Fruit fly (Drosophila melanogaster): Measurements from ENCODE around the gene CG12099.

CG12099 gene

DNA sequence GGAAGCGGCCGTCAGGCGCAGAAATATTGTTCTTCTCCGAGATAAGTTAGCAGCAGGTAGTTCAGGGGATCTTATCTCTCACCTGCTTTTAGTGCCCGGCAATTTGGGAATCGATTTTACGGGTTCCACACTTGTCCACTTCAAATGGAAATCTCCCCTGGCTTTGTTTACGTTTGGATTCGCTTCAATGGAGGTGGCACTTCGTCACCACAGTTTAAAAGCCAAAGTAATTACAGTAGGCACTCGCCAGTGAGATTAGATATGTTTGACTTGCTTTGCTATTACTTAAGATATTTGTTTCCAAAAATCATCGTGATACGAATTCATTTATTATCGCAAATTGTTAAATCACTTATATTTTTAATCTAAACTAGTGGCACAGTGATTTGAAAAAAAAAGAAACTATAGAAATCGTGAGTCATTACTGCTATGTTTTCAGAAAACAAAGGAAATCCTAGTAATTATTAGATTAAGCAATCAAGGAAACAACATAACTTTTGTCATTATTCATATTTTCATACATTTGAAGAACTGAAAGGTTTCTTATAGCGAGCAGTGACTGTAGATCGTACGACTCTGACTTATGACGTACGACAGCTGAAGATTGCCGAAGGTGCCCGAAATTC is 9.8 kb downstream of the CG12099 start (continued):
- TF ChIP-seq wor (GFP tag; IDR thresholded peaks at IDR 0.05): peak; percentile 26; the same call in 1 of the 2 replicates
- TF ChIP-seq sc (optimal IDR thresholded peaks at IDR 0.05): no peak
- no peak for TF ChIP-seq sc (GFP tag; optimal IDR thresholded peaks at IDR 0.05)
- no peak for TF ChIP-seq croc (GFP tag; conservative IDR thresholded peaks at IDR 0.05)
- peak; percentile 22 for TF ChIP-seq CG18764 (GFP tag; optimal IDR thresholded peaks at IDR 0.05)
- TF ChIP-seq pan (optimal IDR thresholded peaks at IDR 0.05): no peak
- no peak for TF ChIP-seq pan (GFP tag; optimal IDR thresholded peaks at IDR 0.05 in 1 of 2, IDR thresholded peaks at IDR 0.05 in 1 of 2)
- no peak for TF ChIP-seq Adf1 (GFP tag; IDR thresholded peaks at IDR 0.05)
- TF ChIP-seq CG3407 (GFP tag; optimal IDR thresholded peaks at IDR 0.05): no peak
- no peak for TF ChIP-seq sisA (GFP tag; IDR thresholded peaks at IDR 0.05)
- peak; percentile 74 for TF ChIP-seq Sox100B (GFP tag; optimal IDR thresholded peaks at IDR 0.05)
- TF ChIP-seq Hsf (GFP tag; optimal IDR thresholded peaks at IDR 0.05): peak; percentile 59
- TF ChIP-seq ssp (GFP tag; IDR thresholded peaks at IDR 0.05): 0 out of 2 replicates have a peak, but pooled peaks have one; percentile 12
- peak; percentile 37 for TF ChIP-seq CG4820 (GFP tag; optimal IDR thresholded peaks at IDR 0.05)
- 0 out of 2 replicates have a peak, but pooled peaks have one; percentile 11 for TF ChIP-seq CG32772 (GFP tag; IDR thresholded peaks at IDR 0.05)
- no peak for TF ChIP-seq eyg (GFP tag; optimal IDR thresholded peaks at IDR 0.05)
- peak; percentile 66 for TF ChIP-seq CG1233 (GFP tag; optimal IDR thresholded peaks at IDR 0.05)
- TF ChIP-seq Ada2b (GFP tag; IDR thresholded peaks at IDR 0.05): peak; percentile 38; the same call in 1 of the 2 replicates
- no peak for TF ChIP-seq CG1024 (GFP tag; IDR thresholded peaks at IDR 0.05)
- no peak for TF ChIP-seq ara (GFP tag; IDR thresholded peaks at IDR 0.05)
- no peak for TF ChIP-seq ro (GFP tag; IDR thresholded peaks at IDR 0.05)
- TF ChIP-seq CG30431 (GFP tag; optimal IDR thresholded peaks at IDR 0.05): no peak
- TF ChIP-seq CG6765 (GFP tag; optimal IDR thresholded peaks at IDR 0.05): peak; percentile 41
- TF ChIP-seq cwo (GFP tag; optimal IDR thresholded peaks at IDR 0.05): no peak
- TF ChIP-seq gce (GFP tag; IDR thresholded peaks at IDR 0.05): no peak; the same call in 2 of the 3 replicates
- peak; percentile 45; the same call in 1 of the 3 replicates for TF ChIP-seq tgo (GFP tag; IDR thresholded peaks at IDR 0.05)
- TF ChIP-seq vnd (GFP tag; IDR thresholded peaks at IDR 0.05; ENCODE audit: partially characterized antibody): no peak
- peak; percentile 95 for TF ChIP-seq Ets65A (GFP tag)
- TF ChIP-seq sd (tag; optimal IDR thresholded peaks at IDR 0.05): no peak
- peak; percentile 34 for TF ChIP-seq CG10267 (tag; optimal IDR thresholded peaks at IDR 0.05)
- no peak for TF ChIP-seq Dip2 (GFP tag; IDR thresholded peaks at IDR 0.05)
- peak; percentile 24 for TF ChIP-seq CG14710 (tag; optimal IDR thresholded peaks at IDR 0.05)
- no peak for TF ChIP-seq pb (GFP tag; optimal IDR thresholded peaks at IDR 0.05)
- peak in 1 of 2 experiments; percentile 74 for TF ChIP-seq Dfd (GFP tag; optimal IDR thresholded peaks at IDR 0.05)
- TF ChIP-seq CG34422 (GFP tag; IDR thresholded peaks at IDR 0.05): no peak
- peak; percentile 76 for TF ChIP-seq CG8924 (tag; optimal IDR thresholded peaks at IDR 0.05)
- TF ChIP-seq toy (GFP tag; IDR thresholded peaks at IDR 0.05): no peak
- no peak for TF ChIP-seq ham (GFP tag; IDR thresholded peaks at IDR 0.05)
- TF ChIP-seq slou (GFP tag; optimal IDR thresholded peaks at IDR 0.05): no peak
- peak; percentile 27 for TF ChIP-seq sqz (GFP tag; optimal IDR thresholded peaks at IDR 0.05)
- peak; percentile 77 for TF ChIP-seq lilli (GFP tag; optimal IDR thresholded peaks at IDR 0.05)
- peak; percentile 38 for TF ChIP-seq tap (tag; optimal IDR thresholded peaks at IDR 0.05)
- TF ChIP-seq CG31441 (GFP tag; IDR thresholded peaks at IDR 0.05): peak; percentile 53
- TF ChIP-seq CG31224 (GFP tag; IDR thresholded peaks at IDR 0.05): 0 out of 2 replicates have a peak, but pooled peaks have one; percentile 35
- TF ChIP-seq CG18262 (tag; optimal IDR thresholded peaks at IDR 0.05): peak; percentile 53
- TF ChIP-seq bcd (GFP tag; optimal IDR thresholded peaks at IDR 0.05): peak; percentile 56
- TF ChIP-seq al (GFP tag; IDR thresholded peaks at IDR 0.05): peak; percentile 70
- TF ChIP-seq stwl (tag; optimal IDR thresholded peaks at IDR 0.05): no peak
- TF ChIP-seq psq (GFP tag; optimal IDR thresholded peaks at IDR 0.05): no peak
- no peak for TF ChIP-seq fru (optimal IDR thresholded peaks at IDR 0.05)
- TF ChIP-seq CG7745 (tag; optimal IDR thresholded peaks at IDR 0.05): no peak
- TF ChIP-seq pnt (GFP tag; optimal IDR thresholded peaks at IDR 0.05): peak; percentile 33
